Worm (Caenorhabditis elegans) whole organism, L3 larva: ENCODE measurements around the gene Y51A2A.5.

Experiments
- R02D3.7 ChIP-seq: fragments of 150-350 bp; optimal IDR thresholded peaks from 2 replicates; lab custom pipeline; 2014; ENCODE audit warnings: missing biosample characterization, missing genetic modification characterization
- ZK546.5 ChIP-seq: sonication (generic microtip); optimal IDR thresholded peaks from 2 replicates; lab custom pipeline; 2017; ENCODE audit warnings: missing biosample characterization, missing genetic modification characterization
- aly-2 ChIP-seq: fragments of 150-350 bp; optimal IDR thresholded peaks from 2 replicates; lab custom pipeline; 2014; ENCODE audit warnings: missing biosample characterization, missing genetic modification characterization
- ama-1 ChIP-seq: fragments of 150-350 bp; optimal IDR thresholded peaks from 2 replicates; lab custom pipeline; 2018
- ceh-16 ChIP-seq: sonication (generic microtip); optimal IDR thresholded peaks from 2 replicates; lab custom pipeline; 2017; ENCODE audit warnings: missing biosample characterization, missing genetic modification characterization
- ceh-28 ChIP-seq: fragments of 150-350 bp; optimal IDR thresholded peaks from 2 replicates; lab custom pipeline; 2014; ENCODE audit warnings: missing biosample characterization, missing genetic modification reagents, missing genetic modification characterization
- ceh-82 ChIP-seq: fragments of 150-350 bp; optimal IDR thresholded peaks from 2 replicates; lab custom pipeline; 2014; ENCODE audit warnings: missing biosample characterization, missing genetic modification characterization
- daf-12 ChIP-seq: fragments of 150-350 bp; optimal IDR thresholded peaks from 2 replicates; lab custom pipeline; 2014; ENCODE audit warnings: missing biosample characterization, missing genetic modification reagents, missing genetic modification characterization
- egl-27 ChIP-seq: sonication (generic microtip); optimal IDR thresholded peaks from 4 replicates; lab custom pipeline; 2017; ENCODE audit warnings: missing biosample characterization, missing genetic modification reagents, missing genetic modification characterization
- egl-5 ChIP-seq: fragments of 150-350 bp; optimal IDR thresholded peaks from 2 replicates; lab custom pipeline; 2017; ENCODE audit warnings: missing biosample characterization, missing genetic modification reagents, missing genetic modification characterization, inconsistent platforms
- elt-1 ChIP-seq: fragments of 150-350 bp; optimal IDR thresholded peaks from 2 replicates; lab custom pipeline; 2014; ENCODE audit warnings: missing biosample characterization, missing genetic modification characterization
- elt-2 ChIP-seq: sonication (generic microtip); optimal IDR thresholded peaks from 2 replicates; lab custom pipeline; 2016; ENCODE audit warnings: missing genetic modification reagents, mild to moderate bottlenecking, missing genetic modification characterization, missing compliant biosample characterization
- eor-1 ChIP-seq, 2 experiments: fragments of 150-350 bp; optimal IDR thresholded peaks; 2 replicates each; lab custom pipeline; 2014 to 2018; ENCODE audit warnings: missing biosample characterization in 2 of 2, missing genetic modification characterization in 2 of 2
- fkh-10 ChIP-seq: sonication (generic microtip); optimal IDR thresholded peaks from 2 replicates; lab custom pipeline; 2017; ENCODE audit warnings: missing biosample characterization, missing genetic modification reagents, missing genetic modification characterization
- fkh-2 ChIP-seq: fragments of 150-350 bp; optimal IDR thresholded peaks from 2 replicates; lab custom pipeline; 2014; ENCODE audit warnings: missing biosample characterization, missing genetic modification reagents, missing genetic modification characterization
- fos-1 ChIP-seq: fragments of 150-350 bp; optimal IDR thresholded peaks from 2 replicates; lab custom pipeline; 2014; ENCODE audit warnings: missing biosample characterization, missing genetic modification characterization
- hmg-11 ChIP-seq: sonication (generic microtip); optimal IDR thresholded peaks from 2 replicates; lab custom pipeline; 2016; ENCODE audit warnings: missing genetic modification characterization, missing compliant biosample characterization
- jun-1 ChIP-seq: fragments of 150-350 bp; optimal IDR thresholded peaks from 2 replicates; lab custom pipeline; 2014; ENCODE audit warnings: missing biosample characterization, missing genetic modification reagents, missing genetic modification characterization
- lin-39 ChIP-seq: fragments of 150-350 bp; optimal IDR thresholded peaks from 2 replicates; lab custom pipeline; 2018; ENCODE audit warnings: missing biosample characterization, missing genetic modification reagents, missing genetic modification characterization
- lsy-12 ChIP-seq: sonication (generic microtip); optimal IDR thresholded peaks from 2 replicates; lab custom pipeline; 2016; ENCODE audit warnings: mild to moderate bottlenecking, missing genetic modification characterization, missing compliant biosample characterization
- mdl-1 ChIP-seq: fragments of 150-350 bp; optimal IDR thresholded peaks from 2 replicates; lab custom pipeline; 2014; ENCODE audit warnings: missing biosample characterization, missing genetic modification characterization
- mml-1 ChIP-seq: fragments of 150-350 bp; sonication (generic microtip); optimal IDR thresholded peaks from 3 replicates; lab custom pipeline; 2014; ENCODE audit warnings: missing biosample characterization, missing genetic modification characterization
- nhr-11 ChIP-seq: fragments of 150-350 bp; optimal IDR thresholded peaks from 2 replicates; lab custom pipeline; 2014; ENCODE audit warnings: missing biosample characterization, missing genetic modification characterization
- nhr-12 ChIP-seq: fragments of 150-350 bp; optimal IDR thresholded peaks from 2 replicates; lab custom pipeline; 2014; ENCODE audit warnings: missing biosample characterization, missing genetic modification characterization
- nhr-23 ChIP-seq: fragments of 150-350 bp; optimal IDR thresholded peaks from 2 replicates; lab custom pipeline; 2014; ENCODE audit warnings: missing biosample characterization, missing genetic modification reagents, missing genetic modification characterization
- nhr-28 ChIP-seq: fragments of 150-350 bp; optimal IDR thresholded peaks from 2 replicates; lab custom pipeline; 2014; ENCODE audit warnings: missing biosample characterization, missing genetic modification characterization
- nhr-67 ChIP-seq: fragments of 150-350 bp; optimal IDR thresholded peaks from 2 replicates; lab custom pipeline; 2014; ENCODE audit warnings: missing biosample characterization, missing genetic modification characterization
- nhr-76 ChIP-seq: fragments of 150-350 bp; sonication (generic microtip); optimal IDR thresholded peaks from 5 replicates; lab custom pipeline; 2014; ENCODE audit warnings: missing biosample characterization, missing genetic modification characterization
- nhr-77 ChIP-seq: fragments of 150-350 bp; optimal IDR thresholded peaks from 2 replicates; lab custom pipeline; 2014; ENCODE audit warnings: missing biosample characterization, missing genetic modification characterization
- pqm-1 ChIP-seq: fragments of 150-350 bp; optimal IDR thresholded peaks from 2 replicates; lab custom pipeline; 2017; ENCODE audit warnings: missing biosample characterization, missing genetic modification characterization, inconsistent platforms
- sea-2 ChIP-seq: fragments of 150-350 bp; sonication (generic microtip); optimal IDR thresholded peaks from 4 replicates; lab custom pipeline; 2014; ENCODE audit warnings: missing biosample characterization, missing genetic modification reagents, missing genetic modification characterization
- skn-1 ChIP-seq: fragments of 150-350 bp; optimal IDR thresholded peaks from 2 replicates; lab custom pipeline; 2014; ENCODE audit warnings: missing biosample characterization, missing genetic modification characterization
- snpc-4 ChIP-seq: fragments of 150-350 bp; optimal IDR thresholded peaks from 2 replicates; lab custom pipeline; 2014; ENCODE audit warnings: missing biosample characterization, missing genetic modification characterization
- unc-39 ChIP-seq: sonication (generic microtip); optimal IDR thresholded peaks from 4 replicates; lab custom pipeline; 2017; ENCODE audit warnings: missing biosample characterization, missing genetic modification characterization
- unc-62 ChIP-seq: fragments of 150-350 bp; sonication (generic microtip); optimal IDR thresholded peaks from 4 replicates; lab custom pipeline; 2014; ENCODE audit warnings: missing biosample characterization, missing genetic modification reagents, missing genetic modification characterization
- zag-1 ChIP-seq: fragments of 150-350 bp; optimal IDR thresholded peaks from 2 replicates; lab custom pipeline; 2014; ENCODE audit warnings: missing biosample characterization, missing genetic modification characterization

Y51A2A.5 gene

ce11 chrV:18268744-18269143, 29.9 kb upstream of the Y51A2A.5 start, which contains the start of gene fbxa-213:
Gene fbxa-213 (minus strand): TSS chrV:18268844.
- TF ChIP-seq sea-2 (GFP tag; lab: Kevin White, UChicago) (no peak), skn-1 (tag; lab: Kevin White, UChicago) (no peak), nhr-28 (no peak), snpc-4 (no peak), elt-2 (tag; lab: Kevin White, UChicago) (no peak), ceh-16 (tag; lab: Kevin White, UChicago) (no peak)

ce11 chrV:18269885-18270284, 28.7 kb upstream of the Y51A2A.5 start, which contains the start of gene skr-6:
Gene skr-6 (minus strand): TSS chrV:18269985.
- TF ChIP-seq lsy-12: no peak
- no peak for TF ChIP-seq unc-62 (GFP tag; lab: Kevin White, UChicago)
- no peak for TF ChIP-seq daf-12 (tag; lab: Kevin White, UChicago)
- no peak for TF ChIP-seq mml-1 (tag; lab: Kevin White, UChicago)
- TF ChIP-seq nhr-77: no peak
- no peak for TF ChIP-seq nhr-23 (tag; lab: Kevin White, UChicago)
- TF ChIP-seq fkh-2 (tag; lab: Kevin White, UChicago): no peak
- no peak for TF ChIP-seq skn-1 (tag; lab: Kevin White, UChicago)
- no peak for TF ChIP-seq hmg-11 (tag; lab: Kevin White, UChicago)
- TF ChIP-seq zag-1 (tag; lab: Kevin White, UChicago): no peak
- TF ChIP-seq egl-27: no peak

ce11 chrV:18270403-18270802, 28.2 kb upstream of the Y51A2A.5 start, which contains the start of gene Y37H2C.4:
Gene Y37H2C.4 (plus strand): TSS chrV:18270703.
- TF ChIP-seq pqm-1 (tag; lab: Kevin White, UChicago) (no peak), ama-1 (lab: Kevin White, UChicago) (no peak), snpc-4 (no peak), aly-2 (no peak), fos-1 (tag; lab: Kevin White, UChicago) (no peak), R02D3.7 (tag; lab: Kevin White, UChicago) (no peak), mml-1 (tag; lab: Kevin White, UChicago) (no peak), sea-2 (GFP tag; lab: Kevin White, UChicago) (no peak), nhr-67 (tag; lab: Kevin White, UChicago) (no peak)

ce11 chrV:18280778-18281177, 17.8 kb upstream of the Y51A2A.5 start, which contains the start of gene Y51A2A.16:
Gene Y51A2A.16 (minus strand): TSS chrV:18280878.
- TF ChIP-seq R02D3.7 (tag; lab: Kevin White, UChicago) (no peak), lin-39 (tag; lab: Kevin White, UChicago) (no peak), ceh-82 (tag; lab: Kevin White, UChicago) (no peak), egl-27 (no peak), nhr-12 (tag; lab: Kevin White, UChicago) (no peak), jun-1 (no peak), elt-1 (tag; lab: Kevin White, UChicago) (no peak), sea-2 (GFP tag; lab: Kevin White, UChicago) (no peak), mdl-1 (tag; lab: Kevin White, UChicago) (no peak), pqm-1 (tag; lab: Kevin White, UChicago) (no peak), skn-1 (tag; lab: Kevin White, UChicago) (no peak)
- TF ChIP-seq, all 47 proteins: peak for 0

- TF ChIP-seq ZK546.5: no peak
- no peak for TF ChIP-seq pqm-1 (tag; lab: Kevin White, UChicago)
- TF ChIP-seq zag-1 (tag; lab: Kevin White, UChicago): no peak
- TF ChIP-seq, all 47 proteins: peak for 0
Observed at ce11 chrV:18282597-18282996, 16.0 kb upstream of the Y51A2A.5 start, which contains the start of gene clec-247. Gene clec-247 (plus strand): TSS chrV:18282897.

ce11 chrV:18290642-18291041, 8.0 kb upstream of the Y51A2A.5 start, which contains the start of gene Y51A2A.4:
Gene Y51A2A.4 (plus strand): TSS chrV:18290942.
- TF ChIP-seq ceh-82 (tag; lab: Kevin White, UChicago): no peak
- no peak for TF ChIP-seq fos-1 (tag; lab: Kevin White, UChicago)
- TF ChIP-seq nhr-77: no peak
- no peak for TF ChIP-seq aly-2
- no peak for TF ChIP-seq ceh-28 (tag; lab: Kevin White, UChicago)
- TF ChIP-seq egl-5 (tag; lab: Kevin White, UChicago): no peak
- no peak for TF ChIP-seq fkh-2 (tag; lab: Kevin White, UChicago)
- no peak for TF ChIP-seq nhr-12 (tag; lab: Kevin White, UChicago)
- TF ChIP-seq eor-1 (tag; optimal IDR thresholded peaks at IDR 0.05; lab: Kevin White, UChicago): no peak
- no peak for TF ChIP-seq nhr-11 (tag; lab: Kevin White, UChicago)
- TF ChIP-seq zag-1 (tag; lab: Kevin White, UChicago): no peak
- no peak for TF ChIP-seq daf-12 (tag; lab: Kevin White, UChicago)
- TF ChIP-seq nhr-76 (tag; lab: Kevin White, UChicago): no peak
- no peak for TF ChIP-seq nhr-67 (tag; lab: Kevin White, UChicago)
- no peak for TF ChIP-seq unc-39
- TF ChIP-seq pqm-1 (tag; lab: Kevin White, UChicago): no peak
- no peak for TF ChIP-seq fkh-10 (GFP tag; lab: Kevin White, UChicago)
- no peak for TF ChIP-seq snpc-4
- no peak for TF ChIP-seq ZK546.5
- no peak for TF ChIP-seq lsy-12
